Worm (Caenorhabditis elegans) whole organism, late embryonic: ENCODE measurements around the gene T05C12.11.

Source experiments
- C08G9.2 ChIP-seq: sonication (generic microtip); optimal IDR thresholded peaks from 2 replicates; lab custom pipeline; 2016; ENCODE audit warnings: mild to moderate bottlenecking, missing genetic modification characterization, moderate library complexity, missing compliant biosample characterization
- C38D4.7 ChIP-seq: fragments of 200-800 bp; sonication (Bioruptor generic); optimal IDR thresholded peaks from 2 replicates; lab custom pipeline; 2018; ENCODE audit warnings: mild to moderate bottlenecking, missing genetic modification characterization, moderate library complexity, missing compliant biosample characterization
- K02D7.2 ChIP-seq: sonication (generic microtip); optimal IDR thresholded peaks from 2 replicates; lab custom pipeline; 2017; ENCODE audit warnings: mild to moderate bottlenecking, missing genetic modification characterization, missing compliant biosample characterization
- T23F11.4 ChIP-seq: fragments of 200-800 bp; sonication (Bioruptor generic); optimal IDR thresholded peaks from 2 replicates; lab custom pipeline; 2018; ENCODE audit warnings: mild to moderate bottlenecking, missing genetic modification characterization, missing compliant biosample characterization
- Y22D7AL.16 ChIP-seq: sonication (generic microtip); optimal IDR thresholded peaks from 2 replicates; lab custom pipeline; 2016; ENCODE audit warnings: missing genetic modification characterization, missing compliant biosample characterization
- ahr-1 ChIP-seq: sonication (generic microtip); optimal IDR thresholded peaks from 2 replicates; lab custom pipeline; 2016; ENCODE audit warnings: missing genetic modification characterization, missing compliant biosample characterization
- ama-1 ChIP-seq: fragments of 150-350 bp; optimal IDR thresholded peaks from 2 replicates; lab custom pipeline; 2014
- ceh-18 ChIP-seq: sonication (generic microtip); optimal IDR thresholded peaks from 2 replicates; lab custom pipeline; 2016; ENCODE audit warnings: missing genetic modification characterization, missing compliant biosample characterization
- ceh-22 ChIP-seq: sonication (generic microtip); optimal IDR thresholded peaks from 2 replicates; lab custom pipeline; 2017; ENCODE audit warnings: missing biosample characterization, missing genetic modification characterization
- ceh-30 ChIP-seq: fragments of 150-350 bp; optimal IDR thresholded peaks from 2 replicates; lab custom pipeline; 2014; ENCODE audit warnings: missing biosample characterization, missing genetic modification characterization
- ceh-34 ChIP-seq: sonication (generic microtip); optimal IDR thresholded peaks from 2 replicates; lab custom pipeline; 2016; ENCODE audit warnings: mild to moderate bottlenecking, missing genetic modification characterization, missing compliant biosample characterization
- ceh-45 ChIP-seq: fragments of 200-800 bp; sonication (Bioruptor generic); IDR thresholded peaks from 2 replicates; pipeline ENCODE4 v1.3.6; 2022; ENCODE audit warnings: missing genetic modification reagents, missing genetic modification characterization, missing compliant biosample characterization
- ceh-48 ChIP-seq: sonication (generic microtip); optimal IDR thresholded peaks from 2 replicates; lab custom pipeline; 2016; ENCODE audit warnings: missing genetic modification characterization, inconsistent platforms, missing compliant biosample characterization
- ceh-6 ChIP-seq: fragments of 200-800 bp; sonication (Bioruptor generic); optimal IDR thresholded peaks from 2 replicates; lab custom pipeline; 2018; ENCODE audit warnings: mild to moderate bottlenecking, missing genetic modification characterization, missing compliant biosample characterization
- ceh-9 ChIP-seq: sonication (generic microtip); optimal IDR thresholded peaks from 2 replicates; lab custom pipeline; 2016; ENCODE audit warnings: mild to moderate bottlenecking, missing genetic modification characterization, inconsistent platforms, missing compliant biosample characterization
- che-1 ChIP-seq: sonication (generic microtip); optimal IDR thresholded peaks from 2 replicates; lab custom pipeline; 2016; ENCODE audit warnings: mild to moderate bottlenecking, missing genetic modification characterization, missing compliant biosample characterization
- dmd-4 ChIP-seq: sonication (generic microtip); optimal IDR thresholded peaks from 2 replicates; lab custom pipeline; 2016; ENCODE audit warnings: borderline replicate concordance, missing genetic modification characterization, missing compliant biosample characterization
- elt-2 ChIP-seq: sonication (generic microtip); optimal IDR thresholded peaks from 2 replicates; lab custom pipeline; 2016; ENCODE audit warnings: missing genetic modification reagents, missing genetic modification characterization, missing compliant biosample characterization
- elt-4 ChIP-seq: sonication (generic microtip); optimal IDR thresholded peaks from 2 replicates; lab custom pipeline; 2016; ENCODE audit warnings: missing genetic modification characterization, missing compliant biosample characterization
- ets-4 ChIP-seq: sonication (generic microtip); optimal IDR thresholded peaks from 2 replicates; lab custom pipeline; 2016; ENCODE audit warnings: missing genetic modification characterization, missing compliant biosample characterization
- eyg-1 ChIP-seq: sonication (generic microtip); optimal IDR thresholded peaks from 2 replicates; lab custom pipeline; 2016; ENCODE audit warnings: missing genotype, missing genetic modification characterization, missing compliant biosample characterization
- fax-1 ChIP-seq: sonication (generic microtip); optimal IDR thresholded peaks from 2 replicates; lab custom pipeline; 2016; ENCODE audit warnings: missing genotype, missing genetic modification characterization, missing compliant biosample characterization
- fkh-10 ChIP-seq: fragments of 150-350 bp; optimal IDR thresholded peaks from 2 replicates; lab custom pipeline; 2014; ENCODE audit warnings: missing biosample characterization, missing genetic modification reagents, missing genetic modification characterization
- fkh-6 ChIP-seq: sonication (generic microtip); optimal IDR thresholded peaks from 2 replicates; lab custom pipeline; 2016; ENCODE audit warnings: missing genetic modification characterization, missing compliant biosample characterization
- gmeb-2 ChIP-seq: sonication (generic microtip); optimal IDR thresholded peaks from 2 replicates; lab custom pipeline; 2016; ENCODE audit warnings: missing genetic modification characterization, inconsistent platforms, missing compliant biosample characterization
- hlh-13 ChIP-seq: fragments of 200-800 bp; sonication (Bioruptor generic); optimal IDR thresholded peaks from 2 replicates; lab custom pipeline; 2018; ENCODE audit warnings: mild to moderate bottlenecking, missing genetic modification characterization, missing compliant biosample characterization
- hlh-15 ChIP-seq: sonication (generic microtip); optimal IDR thresholded peaks from 2 replicates; lab custom pipeline; 2016; ENCODE audit warnings: missing genetic modification characterization, missing compliant biosample characterization
- hlh-30 ChIP-seq: sonication (generic microtip); optimal IDR thresholded peaks from 2 replicates; lab custom pipeline; 2017; ENCODE audit warnings: antibody characterized with exemption, missing genetic modification characterization, missing compliant biosample characterization; ENCODE audit not compliant: insufficient read depth
- hlh-6 ChIP-seq: sonication (generic microtip); optimal IDR thresholded peaks from 2 replicates; lab custom pipeline; 2016; ENCODE audit warnings: missing genotype, missing genetic modification characterization, missing compliant biosample characterization
- hlh-8 ChIP-seq: sonication (generic microtip); optimal IDR thresholded peaks from 2 replicates; lab custom pipeline; 2016; ENCODE audit warnings: missing genotype, missing genetic modification characterization, missing compliant biosample characterization
- lim-6 ChIP-seq: sonication (generic microtip); optimal IDR thresholded peaks from 2 replicates; lab custom pipeline; 2016; ENCODE audit warnings: missing genetic modification characterization, missing compliant biosample characterization
- mec-3 ChIP-seq: sonication (generic microtip); optimal IDR thresholded peaks from 2 replicates; lab custom pipeline; 2016; ENCODE audit warnings: borderline replicate concordance, missing genetic modification characterization, missing compliant biosample characterization
- nfya-1 ChIP-seq: sonication (generic microtip); optimal IDR thresholded peaks from 2 replicates; lab custom pipeline; 2017; ENCODE audit warnings: missing genetic modification characterization, mild to moderate bottlenecking, missing compliant biosample characterization, antibody characterized with exemption, moderate library complexity
- nhr-11 ChIP-seq: fragments of 150-350 bp; optimal IDR thresholded peaks from 2 replicates; lab custom pipeline; 2014; ENCODE audit warnings: missing biosample characterization, missing genetic modification characterization
- npax-4 ChIP-seq: sonication (generic microtip); optimal IDR thresholded peaks from 2 replicates; lab custom pipeline; 2016; ENCODE audit warnings: missing genetic modification characterization, missing compliant biosample characterization
- odd-2 ChIP-seq: sonication (generic microtip); optimal IDR thresholded peaks from 2 replicates; lab custom pipeline; 2017; ENCODE audit warnings: antibody characterized with exemption, mild to moderate bottlenecking, missing genetic modification characterization, missing compliant biosample characterization
- pag-3 ChIP-seq: sonication (generic microtip); optimal IDR thresholded peaks from 2 replicates; lab custom pipeline; 2016; ENCODE audit warnings: missing compliant biosample characterization, missing genetic modification characterization, borderline replicate concordance
- pat-9 ChIP-seq: fragments of 200-800 bp; sonication (Bioruptor generic); optimal IDR thresholded peaks from 2 replicates; lab custom pipeline; 2018; ENCODE audit warnings: mild to moderate bottlenecking, missing genetic modification characterization, moderate library complexity, missing compliant biosample characterization
- pax-1 ChIP-seq: fragments of 150-350 bp; optimal IDR thresholded peaks from 2 replicates; lab custom pipeline; 2014; ENCODE audit warnings: missing biosample characterization, missing genetic modification characterization
- pha-4 ChIP-seq: fragments of 150-350 bp; optimal IDR thresholded peaks from 2 replicates; lab custom pipeline; 2018; ENCODE audit warnings: missing biosample characterization, missing genetic modification reagents, missing genetic modification characterization
- pqm-1 ChIP-seq: sonication (generic microtip); optimal IDR thresholded peaks from 2 replicates; lab custom pipeline; 2016; ENCODE audit warnings: missing genetic modification characterization, missing compliant biosample characterization
- pros-1 ChIP-seq: fragments of 150-350 bp; optimal IDR thresholded peaks from 2 replicates; lab custom pipeline; 2014; ENCODE audit warnings: missing biosample characterization, missing genetic modification reagents, missing genetic modification characterization
- rnt-1 ChIP-seq: sonication (generic microtip); optimal IDR thresholded peaks from 2 replicates; lab custom pipeline; 2016; ENCODE audit warnings: missing genetic modification characterization, missing compliant biosample characterization
- sdc-2 ChIP-seq: sonication (generic microtip); optimal IDR thresholded peaks from 2 replicates; lab custom pipeline; 2016; ENCODE audit warnings: missing genotype, missing genetic modification characterization, missing compliant biosample characterization
- syd-9 ChIP-seq: sonication (generic microtip); optimal IDR thresholded peaks from 2 replicates; lab custom pipeline; 2016; ENCODE audit warnings: mild to moderate bottlenecking, missing genetic modification characterization, moderate library complexity, missing compliant biosample characterization
- tbx-2 ChIP-seq: sonication (generic microtip); optimal IDR thresholded peaks from 2 replicates; lab custom pipeline; 2016; ENCODE audit warnings: missing genetic modification characterization, missing compliant biosample characterization
- tbx-7 ChIP-seq: sonication (generic microtip); optimal IDR thresholded peaks from 2 replicates; lab custom pipeline; 2016; ENCODE audit warnings: missing genotype, missing genetic modification characterization, missing compliant biosample characterization
- ttx-3 ChIP-seq: sonication (generic microtip); optimal IDR thresholded peaks from 2 replicates; lab custom pipeline; 2016; ENCODE audit warnings: missing genetic modification reagents, missing genetic modification characterization, missing compliant biosample characterization
- unc-42 ChIP-seq: sonication (generic microtip); optimal IDR thresholded peaks from 2 replicates; lab custom pipeline; 2016; ENCODE audit warnings: missing genotype, missing genetic modification characterization, missing compliant biosample characterization
- unc-55 ChIP-seq: sonication (generic microtip); optimal IDR thresholded peaks from 2 replicates; lab custom pipeline; 2017; ENCODE audit warnings: missing biosample characterization, missing genetic modification reagents, missing genetic modification characterization
- zip-5 ChIP-seq: sonication (generic microtip); optimal IDR thresholded peaks from 2 replicates; lab custom pipeline; 2016; ENCODE audit warnings: missing genetic modification characterization, missing compliant biosample characterization
- ztf-16 ChIP-seq: sonication (generic microtip); optimal IDR thresholded peaks from 2 replicates; lab custom pipeline; 2017; ENCODE audit warnings: missing genetic modification characterization, missing compliant biosample characterization

The T05C12.11 gene

ce11 chrII:8187516-8187915 is 17.2 kb upstream of the T05C12.11 start:
- TF ChIP-seq tbx-2 (tag; lab: Kevin White, UChicago) (no peak), fkh-6 (no peak), pros-1 (tag; lab: Kevin White, UChicago) (no peak), T23F11.4 (GFP tag; lab: Kevin White, UChicago) (no peak), sdc-2 (tag; lab: Kevin White, UChicago) (no peak), pax-1 (tag; lab: Kevin White, UChicago) (no peak), fax-1 (tag; lab: Kevin White, UChicago) (no peak), C08G9.2 (tag; lab: Kevin White, UChicago) (no peak), Y22D7AL.16 (tag; lab: Kevin White, UChicago) (no peak), C38D4.7 (GFP tag; lab: Kevin White, UChicago) (no peak), hlh-15 (no peak), npax-4 (no peak), hlh-13 (GFP tag; lab: Kevin White, UChicago) (no peak), pat-9 (tag; lab: Kevin White, UChicago) (no peak), hlh-6 (tag; lab: Kevin White, UChicago) (no peak), ama-1 (lab: Kevin White, UChicago) (no peak), pha-4 (no peak)
- TF ChIP-seq, all 69 proteins: peak for 0

DNA sequence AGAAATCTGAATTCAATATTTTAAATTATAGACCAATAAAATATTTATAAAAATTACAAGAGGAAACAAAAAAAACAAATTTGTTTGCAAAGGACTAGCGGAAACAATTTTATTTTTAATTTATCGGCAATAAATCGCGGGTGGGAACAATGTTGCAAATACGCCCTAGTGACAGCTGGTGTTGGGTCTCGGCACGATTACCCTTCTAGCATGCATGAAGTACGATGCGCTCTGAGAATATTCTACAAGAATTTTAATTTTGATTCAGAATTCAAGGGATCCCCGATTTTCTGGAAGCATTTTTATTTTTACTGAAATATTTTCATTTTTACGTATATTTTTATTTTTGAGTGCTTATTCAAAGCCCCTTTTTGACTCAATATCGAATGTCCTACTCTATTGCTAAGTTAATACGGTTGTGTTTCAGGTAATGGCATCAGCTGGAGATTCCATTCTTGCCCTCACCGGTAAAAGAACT is 14.8 kb upstream of the T05C12.11 start, which contains the start of the genes mig-5 and cct-1:
Gene mig-5 (minus strand): TSS at position 8 of the 478 bp plus-strand sequence.
Gene cct-1 (plus strand): TSS at position 428 of the 478 bp plus-strand sequence.
- no peak for TF ChIP-seq ceh-22
- TF ChIP-seq mec-3 = no peak
- TF ChIP-seq syd-9 (tag; lab: Kevin White, UChicago) = no peak
- TF ChIP-seq unc-55 (GFP tag; lab: Kevin White, UChicago) = peak; percentile 86
- TF ChIP-seq T23F11.4 (GFP tag; lab: Kevin White, UChicago) = no peak
- peak; percentile 84 for TF ChIP-seq unc-42 (tag; lab: Kevin White, UChicago)
- no peak for TF ChIP-seq ceh-6 (GFP tag; lab: Kevin White, UChicago)
- TF ChIP-seq elt-4 (tag; lab: Kevin White, UChicago) = no peak
- no peak for TF ChIP-seq ceh-30
- peak; percentile 12 for TF ChIP-seq ets-4 (tag; lab: Kevin White, UChicago)
- no peak for TF ChIP-seq lim-6 (tag; lab: Kevin White, UChicago)
- TF ChIP-seq ttx-3 = no peak
- no peak for TF ChIP-seq npax-4
- TF ChIP-seq ceh-34 = peak; percentile 69
- peak; percentile 59 for TF ChIP-seq elt-2 (tag; lab: Kevin White, UChicago)
- peak; percentile 69 for TF ChIP-seq rnt-1 (tag; lab: Kevin White, UChicago)
- TF ChIP-seq pag-3 = no peak
- no peak for TF ChIP-seq ahr-1 (tag; lab: Kevin White, UChicago)
- TF ChIP-seq dmd-4 = no peak
- TF ChIP-seq ztf-16 (tag; lab: Kevin White, UChicago) = no peak
- peak; percentile 60 for TF ChIP-seq hlh-8 (tag; lab: Kevin White, UChicago)
- TF ChIP-seq pat-9 (tag; lab: Kevin White, UChicago) = no peak
- TF ChIP-seq ceh-45 (GFP tag; lab: Robert Waterston, UW) = no peak
- peak; percentile 24 for TF ChIP-seq ceh-48 (tag; lab: Kevin White, UChicago)
- TF ChIP-seq nhr-11 (tag; lab: Kevin White, UChicago) = no peak
- TF ChIP-seq K02D7.2 = no peak
- TF ChIP-seq fkh-10 (GFP tag; lab: Kevin White, UChicago) = no peak
- TF ChIP-seq fax-1 (tag; lab: Kevin White, UChicago) = peak; percentile 31
- TF ChIP-seq odd-2 = no peak
- TF ChIP-seq pqm-1 (tag; lab: Kevin White, UChicago) = no peak
- no peak for TF ChIP-seq ceh-9 (tag; lab: Kevin White, UChicago)
- no peak for TF ChIP-seq sdc-2 (tag; lab: Kevin White, UChicago)
- no peak for TF ChIP-seq gmeb-2
- TF ChIP-seq ceh-18 (tag; lab: Kevin White, UChicago) = peak; percentile 92
- peak; percentile 94 for TF ChIP-seq nfya-1 (tag; lab: Kevin White, UChicago)
- TF ChIP-seq hlh-15 = no peak
- no peak for TF ChIP-seq che-1
- TF ChIP-seq tbx-7 (tag; lab: Kevin White, UChicago) = no peak
- no peak for TF ChIP-seq eyg-1 (tag; lab: Kevin White, UChicago)
- peak; percentile 69 for TF ChIP-seq tbx-2 (tag; lab: Kevin White, UChicago)
- TF ChIP-seq zip-5 (tag; lab: Kevin White, UChicago) = no peak
- peak; percentile 2 for TF ChIP-seq hlh-30 (tag; lab: Kevin White, UChicago)
